Fruit fly (Drosophila melanogaster) whole organism, prepupa: Measurements from ENCODE around the gene anchor.

Experiments
- Blimp-1 ChIP-seq: fragments of 200-800 bp; sonication (Bioruptor generic); optimal IDR thresholded peaks from 3 replicates; lab custom pipeline; 2017; ENCODE audit warnings: missing biosample characterization, missing genetic modification characterization, mild to moderate bottlenecking, moderate library complexity, missing genetic modification reagents
- CG10631 ChIP-seq: fragments of 200-800 bp; sonication (Bioruptor generic); optimal IDR thresholded peaks from 2 replicates; lab custom pipeline; 2016; ENCODE audit warnings: missing biosample characterization, missing genetic modification characterization
- CG10669 ChIP-seq: fragments of 200-800 bp; sonication (Bioruptor generic); optimal IDR thresholded peaks from 3 replicates; lab custom pipeline; 2018; ENCODE audit warnings: missing biosample characterization, mild to moderate bottlenecking, missing genetic modification characterization, moderate library complexity
- CG11294 ChIP-seq: fragments of 200-800 bp; sonication (Bioruptor generic); IDR thresholded peaks from 2 replicates; pipeline ENCODE4 v1.3.6; 2022; ENCODE audit warnings: missing biosample characterization, missing genetic modification characterization
- CG11762 ChIP-seq: fragments of 200-800 bp; sonication (Bioruptor generic); optimal IDR thresholded peaks from 3 replicates; lab custom pipeline; 2016; ENCODE audit warnings: missing biosample characterization, missing genetic modification characterization; ENCODE audit not compliant: insufficient read depth
- CG11902 ChIP-seq: fragments of 200-800 bp; sonication (Bioruptor generic); optimal IDR thresholded peaks from 3 replicates; lab custom pipeline; 2016; ENCODE audit warnings: missing biosample characterization, missing genetic modification characterization
- CG15336 ChIP-seq: fragments of 200-800 bp; sonication (Bioruptor generic); IDR thresholded peaks from 2 replicates; pipeline ENCODE4 v1.3.6; 2022; ENCODE audit warnings: missing biosample characterization, missing genetic modification characterization
- CG1621 ChIP-seq: fragments of 200-800 bp; sonication (Bioruptor generic); optimal IDR thresholded peaks from 3 replicates; lab custom pipeline; 2018; ENCODE audit warnings: missing biosample characterization, mild to moderate bottlenecking, missing genetic modification characterization
- CG16779 ChIP-seq: fragments of 200-800 bp; sonication (Bioruptor generic); optimal IDR thresholded peaks from 3 replicates; lab custom pipeline; 2017; ENCODE audit warnings: missing biosample characterization, mild to moderate bottlenecking, missing genetic modification characterization
- CG3032 ChIP-seq: fragments of 200-800 bp; optimal IDR thresholded peaks from 2 replicates; lab custom pipeline; 2019; ENCODE audit warnings: missing biosample characterization, mild to moderate bottlenecking, missing genetic modification characterization, moderate library complexity
- CG31627 ChIP-seq: fragments of 200-800 bp; sonication (Bioruptor generic); optimal IDR thresholded peaks from 3 replicates; lab custom pipeline; 2016; ENCODE audit warnings: missing biosample characterization, missing genetic modification characterization
- CG3919 ChIP-seq: fragments of 200-800 bp; sonication (Bioruptor generic); optimal IDR thresholded peaks from 3 replicates; lab custom pipeline; 2016; ENCODE audit warnings: missing biosample characterization, missing genetic modification characterization
- CG4318 ChIP-seq: fragments of 200-800 bp; sonication (Bioruptor generic); optimal IDR thresholded peaks from 3 replicates; lab custom pipeline; 2017; ENCODE audit warnings: missing biosample characterization, mild to moderate bottlenecking, missing genetic modification characterization
- CG6163 ChIP-seq: fragments of 200-800 bp; sonication (Bioruptor generic); IDR thresholded peaks from 3 replicates; pipeline ENCODE4 v1.3.6; 2022; ENCODE audit warnings: missing biosample characterization, missing genetic modification characterization
- CG6276 ChIP-seq: fragments of 200-800 bp; sonication (Bioruptor generic); optimal IDR thresholded peaks from 2 replicates; lab custom pipeline; 2017; ENCODE audit warnings: missing biosample characterization, mild to moderate bottlenecking, missing genetic modification characterization
- CG6808 ChIP-seq: fragments of 200-800 bp; sonication (Bioruptor generic); optimal IDR thresholded peaks from 3 replicates; lab custom pipeline; 2017; ENCODE audit warnings: missing biosample characterization, missing genetic modification characterization, mild to moderate bottlenecking, moderate library complexity, missing genetic modification reagents
- CG8119 ChIP-seq: fragments of 200-800 bp; sonication (Bioruptor generic); IDR thresholded peaks from 3 replicates; pipeline ENCODE4 v1.3.6; 2022; ENCODE audit warnings: missing biosample characterization, missing genetic modification characterization
- CG8319 ChIP-seq: fragments of 200-800 bp; sonication (Bioruptor generic); optimal IDR thresholded peaks from 3 replicates; lab custom pipeline; 2016; ENCODE audit warnings: missing biosample characterization, missing genetic modification characterization
- CG8632 ChIP-seq: fragments of 200-800 bp; sonication (Bioruptor generic); optimal IDR thresholded peaks from 3 replicates; lab custom pipeline; 2016; ENCODE audit warnings: missing biosample characterization, missing genetic modification characterization
- CG9139 ChIP-seq: fragments of 200-800 bp; sonication (Bioruptor generic); optimal IDR thresholded peaks from 3 replicates; lab custom pipeline; 2017; ENCODE audit warnings: missing biosample characterization, mild to moderate bottlenecking, missing genetic modification characterization
- Eip75B ChIP-seq: fragments of 200-800 bp; sonication (Bioruptor generic); optimal IDR thresholded peaks from 3 replicates; lab custom pipeline; 2016; ENCODE audit warnings: missing biosample characterization, missing genetic modification characterization
- Eip78C ChIP-seq: fragments of 200-800 bp; sonication (Bioruptor generic); peaks from one replicate; lab custom pipeline; 2016; ENCODE audit warnings: missing biosample characterization, missing genetic modification characterization
- Eip93F ChIP-seq: fragments of 200-800 bp; sonication (Bioruptor generic); optimal IDR thresholded peaks from 2 replicates; lab custom pipeline; 2016; ENCODE audit warnings: missing biosample characterization, mild to moderate bottlenecking, missing genetic modification characterization
- Ets21C ChIP-seq: fragments of 200-800 bp; sonication (Bioruptor generic); optimal IDR thresholded peaks from 3 replicates; lab custom pipeline; 2016; ENCODE audit warnings: missing biosample characterization, missing genetic modification characterization
- Ets96B ChIP-seq: fragments of 200-800 bp; optimal IDR thresholded peaks from 2 replicates; lab custom pipeline; 2019; ENCODE audit warnings: missing biosample characterization, mild to moderate bottlenecking, missing genetic modification characterization, moderate library complexity
- Gug ChIP-seq: fragments of 200-800 bp; sonication (Bioruptor generic); IDR thresholded peaks from 2 replicates; pipeline ENCODE4 v1.3.6; 2022; ENCODE audit warnings: missing biosample characterization, missing genetic modification characterization
- Hr38 ChIP-seq: sonication (Bioruptor generic); optimal IDR thresholded peaks from 2 replicates; lab custom pipeline; 2016; ENCODE audit warnings: missing biosample characterization, missing genetic modification characterization
- Hr39 ChIP-seq: fragments of 200-800 bp; sonication (Bioruptor generic); optimal IDR thresholded peaks from 2 replicates; lab custom pipeline; 2016; ENCODE audit warnings: missing biosample characterization, missing genetic modification characterization
- Lpt ChIP-seq: fragments of 200-800 bp; sonication (Bioruptor generic); optimal IDR thresholded peaks from 3 replicates; lab custom pipeline; 2016; ENCODE audit warnings: missing biosample characterization, missing genetic modification characterization
- Met ChIP-seq: fragments of 200-800 bp; sonication (Bioruptor generic); optimal IDR thresholded peaks from 3 replicates; lab custom pipeline; 2016; ENCODE audit warnings: missing biosample characterization, missing genetic modification characterization
- OdsH ChIP-seq: fragments of 200-800 bp; sonication (Bioruptor generic); optimal IDR thresholded peaks from 3 replicates; lab custom pipeline; 2016; ENCODE audit warnings: missing biosample characterization, missing genetic modification characterization
- Smox ChIP-seq: fragments of 200-800 bp; sonication (Bioruptor generic); optimal IDR thresholded peaks from 3 replicates; lab custom pipeline; 2016; ENCODE audit warnings: missing biosample characterization, missing genetic modification characterization
- Sox102F ChIP-seq: fragments of 200-800 bp; sonication (Bioruptor generic); optimal IDR thresholded peaks from 2 replicates; lab custom pipeline; 2016; ENCODE audit warnings: missing biosample characterization, mild to moderate bottlenecking, missing genetic modification characterization
- Sox14 ChIP-seq: fragments of 200-800 bp; sonication (Bioruptor generic); optimal IDR thresholded peaks from 3 replicates; lab custom pipeline; 2016; ENCODE audit warnings: missing biosample characterization, missing genetic modification characterization
- Sox15 ChIP-seq: fragments of 200-800 bp; sonication (Bioruptor generic); optimal IDR thresholded peaks from 3 replicates; lab custom pipeline; 2016; ENCODE audit warnings: missing biosample characterization, missing genetic modification characterization
- achi ChIP-seq: fragments of 200-800 bp; sonication (Bioruptor generic); optimal IDR thresholded peaks from 3 replicates; lab custom pipeline; 2016; ENCODE audit warnings: missing biosample characterization, missing genetic modification characterization
- acj6 ChIP-seq: fragments of 200-800 bp; sonication (Bioruptor generic); optimal IDR thresholded peaks from 3 replicates; lab custom pipeline; 2016; ENCODE audit warnings: missing biosample characterization, missing genetic modification characterization
- cyc ChIP-seq: fragments of 200-800 bp; sonication (Bioruptor generic); optimal IDR thresholded peaks from 3 replicates; lab custom pipeline; 2016; ENCODE audit warnings: missing biosample characterization, missing genetic modification characterization
- dac ChIP-seq: fragments of 200-800 bp; sonication (Bioruptor generic); optimal IDR thresholded peaks from 2 replicates; lab custom pipeline; 2017; ENCODE audit warnings: missing biosample characterization, mild to moderate bottlenecking, missing genetic modification characterization
- dsx ChIP-seq: fragments of 200-800 bp; optimal IDR thresholded peaks from 3 replicates; lab custom pipeline; 2019; ENCODE audit warnings: missing biosample characterization, mild to moderate bottlenecking, missing genetic modification characterization, moderate library complexity; ENCODE audit not compliant: poor library complexity, severe bottlenecking
- eg ChIP-seq: fragments of 200-800 bp; sonication (Bioruptor generic); IDR thresholded peaks from 3 replicates; pipeline ENCODE4 v1.3.6; 2022; ENCODE audit warnings: missing biosample characterization, missing genetic modification characterization
- fd59A ChIP-seq: fragments of 200-800 bp; sonication (Bioruptor generic); optimal IDR thresholded peaks from 2 replicates; lab custom pipeline; 2017; ENCODE audit warnings: missing biosample characterization, mild to moderate bottlenecking, missing genetic modification characterization, missing genetic modification reagents
- lz ChIP-seq: fragments of 200-800 bp; sonication (Bioruptor generic); optimal IDR thresholded peaks from 3 replicates; lab custom pipeline; 2016; ENCODE audit warnings: missing biosample characterization, missing genetic modification characterization
- net ChIP-seq: fragments of 200-800 bp; sonication (Bioruptor generic); optimal IDR thresholded peaks from 3 replicates; lab custom pipeline; 2016; ENCODE audit warnings: missing biosample characterization, missing genetic modification characterization
- pdm3 ChIP-seq: fragments of 200-800 bp; sonication (Bioruptor generic); optimal IDR thresholded peaks from 3 replicates; lab custom pipeline; 2016; ENCODE audit warnings: missing biosample characterization, missing genetic modification characterization
- salr ChIP-seq, 2 experiments: fragments of 200-800 bp; sonication (Bioruptor generic); optimal IDR thresholded peaks; 3 replicates each; lab custom pipeline; 2016 to 2018; ENCODE audit warnings: missing biosample characterization in 2 of 2, missing genetic modification characterization in 2 of 2, mild to moderate bottlenecking in 1 of 2
- spab ChIP-seq: fragments of 200-800 bp; sonication (Bioruptor generic); optimal IDR thresholded peaks from 2 replicates; lab custom pipeline; 2017; ENCODE audit warnings: missing biosample characterization, mild to moderate bottlenecking, missing genetic modification characterization, missing genetic modification reagents
- ss ChIP-seq, 2 experiments: fragments of 200-800 bp; sonication (Bioruptor generic); optimal IDR thresholded peaks; 2 replicates in 1 of 2; 3 replicates in 1 of 2; lab custom pipeline; 2017 to 2018; ENCODE audit warnings: mild to moderate bottlenecking in 2 of 2, missing biosample characterization in 2 of 2, missing genetic modification characterization in 2 of 2, moderate library complexity in 1 of 2
- svp ChIP-seq: fragments of 200-800 bp; sonication (Bioruptor generic); peaks from one replicate; lab custom pipeline; 2016; ENCODE audit warnings: missing biosample characterization, missing genetic modification characterization
- topi ChIP-seq: fragments of 200-800 bp; sonication (Bioruptor generic); optimal IDR thresholded peaks from 3 replicates; lab custom pipeline; 2016; ENCODE audit warnings: missing biosample characterization, missing genetic modification characterization
- vri ChIP-seq: fragments of 200-800 bp; sonication (Bioruptor generic); optimal IDR thresholded peaks from 3 replicates; lab custom pipeline; 2016; ENCODE audit warnings: missing biosample characterization, mild to moderate bottlenecking, missing genetic modification characterization

The anchor gene

DNA sequence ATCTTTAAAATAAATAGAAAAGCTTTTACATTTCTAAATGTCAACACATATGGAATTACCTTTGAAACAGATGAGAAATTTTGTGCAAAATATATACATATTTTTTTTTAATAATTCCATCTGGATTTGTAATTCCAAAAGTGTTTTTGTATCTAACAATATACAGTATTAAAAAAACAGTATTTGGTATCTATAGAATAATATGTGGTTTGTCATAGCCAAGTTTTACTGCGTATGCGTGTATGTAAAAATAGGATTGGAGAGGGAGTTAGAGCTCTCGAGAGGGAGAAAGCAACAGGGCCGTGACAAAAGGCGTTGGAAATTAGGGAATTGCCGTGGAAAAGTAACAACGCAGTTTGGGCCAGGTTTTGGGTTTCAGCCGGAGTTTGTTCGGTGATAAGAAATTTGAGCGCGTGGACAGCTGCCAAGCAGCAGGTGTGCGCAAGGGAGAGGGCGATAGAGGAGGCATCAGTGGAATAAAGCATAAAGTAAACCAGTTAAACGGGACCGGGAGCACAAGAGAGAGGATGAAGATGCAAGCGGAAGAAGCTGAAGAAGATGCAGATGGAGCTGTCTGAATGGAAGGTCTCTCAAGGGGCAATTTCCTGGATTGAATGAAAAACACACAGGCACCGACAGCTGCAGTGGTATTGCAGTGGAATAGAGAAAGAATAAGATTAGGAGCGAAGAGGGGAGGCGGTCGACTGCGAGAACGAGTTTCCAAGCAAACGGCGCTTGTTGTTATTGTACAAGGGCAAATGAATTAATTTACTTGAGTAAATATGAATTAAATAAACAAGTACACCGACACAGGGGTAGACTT is 31.5 kb downstream of the anchor start:
- TF ChIP-seq CG10631 (GFP tag; lab: Kevin White, UChicago) = peak; percentile 7
- TF ChIP-seq CG6163 (GFP tag; lab: Robert Waterston, UW) = peak; percentile 31; the same call in 1 of the 3 replicates
- TF ChIP-seq CG31627 (GFP tag; lab: Kevin White, UChicago) = no peak
- peak; percentile 35 for TF ChIP-seq topi
- TF ChIP-seq Ets21C (GFP tag; lab: Kevin White, UChicago) = no peak
- TF ChIP-seq lz (GFP tag; lab: Kevin White, UChicago) = peak; percentile 0
- TF ChIP-seq CG8632 = no peak
- peak; percentile 49 for TF ChIP-seq CG3919 (GFP tag; lab: Kevin White, UChicago)
- peak; percentile 17 to 26 for TF ChIP-seq ss (GFP tag; optimal IDR thresholded peaks at IDR 0.05; lab: Kevin White, UChicago)
- no peak for TF ChIP-seq Sox14 (GFP tag; lab: Kevin White, UChicago)
- no peak for TF ChIP-seq CG16779
- TF ChIP-seq Eip75B (GFP tag; lab: Kevin White, UChicago) = peak; percentile 46
- peak; percentile 42 for TF ChIP-seq CG11762 (GFP tag; lab: Kevin White, UChicago)
- no peak for TF ChIP-seq Sox102F (GFP tag; lab: Kevin White, UChicago)
- no peak for TF ChIP-seq Hr39 (GFP tag; lab: Kevin White, UChicago)
- TF ChIP-seq Hr38 (GFP tag; lab: Kevin White, UChicago) = no peak
- peak; percentile 13 for TF ChIP-seq net (GFP tag; lab: Kevin White, UChicago)
- TF ChIP-seq cyc (GFP tag; lab: Kevin White, UChicago) = peak; percentile 28
- TF ChIP-seq CG10669 = peak; percentile 59
- TF ChIP-seq Gug (GFP tag; lab: Robert Waterston, UW) = no peak
- TF ChIP-seq Smox = peak; percentile 6
- peak; percentile 33 for TF ChIP-seq Blimp-1
- TF ChIP-seq Ets96B (tag; lab: Kevin White, UChicago) = no peak
- TF ChIP-seq Sox15 (GFP tag; lab: Kevin White, UChicago) = no peak
- TF ChIP-seq Lpt = no peak
- TF ChIP-seq achi (GFP tag; lab: Kevin White, UChicago) = peak; percentile 0
- no peak for TF ChIP-seq acj6 (GFP tag; lab: Kevin White, UChicago)
- no peak for TF ChIP-seq CG11902 (GFP tag; lab: Kevin White, UChicago)
- no peak for TF ChIP-seq dsx (GFP tag; lab: Kevin White, UChicago)
- no peak for TF ChIP-seq CG6276 (GFP tag; lab: Kevin White, UChicago)
- no peak for TF ChIP-seq CG9139 (GFP tag; lab: Kevin White, UChicago)
- no peak for TF ChIP-seq pdm3
- no peak for TF ChIP-seq dac (GFP tag; lab: Kevin White, UChicago)
- TF ChIP-seq eg (GFP tag; lab: Robert Waterston, UW) = no peak
- TF ChIP-seq CG3032 (tag; lab: Kevin White, UChicago) = no peak
- TF ChIP-seq vri (GFP tag; lab: Kevin White, UChicago) = peak; percentile 56
- peak; percentile 13 for TF ChIP-seq CG6808 (GFP tag; lab: Kevin White, UChicago)
- peak; percentile 2 for TF ChIP-seq fd59A
- 0 out of 2 replicates have a peak, but pooled peaks have one; percentile 15 for TF ChIP-seq CG15336
- no peak for TF ChIP-seq CG8119 (GFP tag; lab: Robert Waterston, UW)
- TF ChIP-seq Met (GFP tag; lab: Kevin White, UChicago) = peak; percentile 14
- no peak for TF ChIP-seq spab
- TF ChIP-seq Eip93F (GFP tag; lab: Kevin White, UChicago) = no peak
- TF ChIP-seq OdsH (GFP tag; lab: Kevin White, UChicago) = peak; percentile 14
- TF ChIP-seq CG11294 (GFP tag; lab: Robert Waterston, UW) = no peak
- TF ChIP-seq CG8319 = no peak
- TF ChIP-seq CG1621 (tag; lab: Kevin White, UChicago) = peak; percentile 35
- peak; percentile 64 for TF ChIP-seq svp
- TF ChIP-seq Eip78C (GFP tag; lab: Kevin White, UChicago) = peak; percentile 77
- TF ChIP-seq CG4318 (GFP tag; lab: Kevin White, UChicago) = no peak
- no peak for TF ChIP-seq salr (GFP tag; optimal IDR thresholded peaks at IDR 0.05; lab: Kevin White, UChicago)
